Worm (Caenorhabditis elegans): ENCODE results near the gene ins-22.

ins-22 gene

ce11 chrIII:10064140-10064539 lies 38.1 kb downstream of the ins-22 start, which contains the start of gene ekl-6 (continued):
- TF ChIP-seq lin-40 (tag; optimal IDR thresholded peaks at IDR 0.05) (no peak), egl-44 (GFP tag; IDR thresholded peaks at IDR 0.05) (no peak), cebp-2 (GFP tag; IDR thresholded peaks at IDR 0.05) (no peak), ekl-4 (GFP tag; IDR thresholded peaks at IDR 0.05) (no peak), hlh-26 (GFP tag; conservative IDR thresholded peaks at IDR 0.05) (no peak), hmg-20 (GFP tag; IDR thresholded peaks at IDR 0.05) (no peak), nfya-2 (GFP tag; IDR thresholded peaks at IDR 0.05) (no peak), bed-1 (GFP tag; IDR thresholded peaks at IDR 0.05) (no peak), pbrm-1 (GFP tag; IDR thresholded peaks at IDR 0.05) (no peak), snpc-3.4 (tag; optimal IDR thresholded peaks at IDR 0.05) (no peak), zfh-2 (GFP tag; conservative IDR thresholded peaks at IDR 0.05) (no peak), egl-18 (GFP tag; IDR thresholded peaks at IDR 0.05) (no peak), ama-1 (optimal IDR thresholded peaks at IDR 0.05) (no peak), ama-1 (GFP tag; optimal IDR thresholded peaks at IDR 0.05) (no peak), ztf-28 (GFP tag; IDR thresholded peaks at IDR 0.05) (no peak), F49E8.2 (tag; optimal IDR thresholded peaks at IDR 0.05; ENCODE audit: insufficient read depth) (no peak), nhr-120 (GFP tag; IDR thresholded peaks at IDR 0.05) (no peak), cebp-1 (GFP tag; IDR thresholded peaks at IDR 0.05) (no peak), cebp-1 (tag; optimal IDR thresholded peaks at IDR 0.05) (no peak), sea-2 (GFP tag; IDR thresholded peaks at IDR 0.05) (no peak), snpc-1.1 (tag; optimal IDR thresholded peaks at IDR 0.05; ENCODE audit: insufficient read depth) (no peak), ztf-3 (GFP tag; optimal IDR thresholded peaks at IDR 0.05) (no peak), ceh-27 (GFP tag; optimal IDR thresholded peaks at IDR 0.05) (peak; percentile 67), lsl-1 (GFP tag; optimal IDR thresholded peaks at IDR 0.05) (peak; percentile 4), lin-54 (GFP tag; optimal IDR thresholded peaks at IDR 0.05) (no peak), sdz-38 (tag; optimal IDR thresholded peaks at IDR 0.05) (no peak), ZK185.1 (tag; optimal IDR thresholded peaks at IDR 0.05; ENCODE audit: poor library complexity, severe bottlenecking) (peak; percentile 89), egrh-3 (GFP tag; IDR thresholded peaks at IDR 0.05) (no peak), tbx-9 (tag; optimal IDR thresholded peaks at IDR 0.05; ENCODE audit: borderline replicate concordance) (no peak), zim-3 (tag; optimal IDR thresholded peaks at IDR 0.05) (no peak), T07F8.4 (tag; optimal IDR thresholded peaks at IDR 0.05) (no peak), ztf-22 (GFP tag; optimal IDR thresholded peaks at IDR 0.05) (no peak), nhr-90 (tag; optimal IDR thresholded peaks at IDR 0.05) (no peak), pha-4 (tag; optimal IDR thresholded peaks at IDR 0.05) (no peak), akir-1 (GFP tag; optimal IDR thresholded peaks at IDR 0.05) (no peak), rec-8 (tag; optimal IDR thresholded peaks at IDR 0.05) (peak in 1 of 2 experiments; percentile 58), tbp1 (GFP tag; optimal IDR thresholded peaks at IDR 0.05) (no peak), repo-1 (tag; optimal IDR thresholded peaks at IDR 0.05) (no peak), aptf-2 (GFP tag; conservative IDR thresholded peaks at IDR 0.05) (0 out of 2 replicates have a peak, but pooled peaks have one; percentile 9), Y53G8AR.9 (GFP tag; conservative IDR thresholded peaks at IDR 0.05) (no peak), mcd-1 (GFP tag; IDR thresholded peaks at IDR 0.05) (peak; percentile 55), ztf-26 (tag; optimal IDR thresholded peaks at IDR 0.05) (no peak), snpc-4 (GFP tag; optimal IDR thresholded peaks at IDR 0.05) (no peak), snpc-4 (tag; optimal IDR thresholded peaks at IDR 0.05) (no peak), ztf-6 (GFP tag; IDR thresholded peaks at IDR 0.05) (0 out of 2 replicates have a peak, but pooled peaks have one; percentile 6), snpc-1.3 (tag; optimal IDR thresholded peaks at IDR 0.05; ENCODE audit: insufficient read depth) (no peak), attf-3 (GFP tag; conservative IDR thresholded peaks at IDR 0.05) (no peak), let-607 (tag; optimal IDR thresholded peaks at IDR 0.05) (peak in 1 of 2 experiments; percentile 41), atf-7 (tag; optimal IDR thresholded peaks at IDR 0.05) (no peak)
